Fruit fly (Drosophila melanogaster): ENCODE data around the gene RhoGEF64C.

DNA sequence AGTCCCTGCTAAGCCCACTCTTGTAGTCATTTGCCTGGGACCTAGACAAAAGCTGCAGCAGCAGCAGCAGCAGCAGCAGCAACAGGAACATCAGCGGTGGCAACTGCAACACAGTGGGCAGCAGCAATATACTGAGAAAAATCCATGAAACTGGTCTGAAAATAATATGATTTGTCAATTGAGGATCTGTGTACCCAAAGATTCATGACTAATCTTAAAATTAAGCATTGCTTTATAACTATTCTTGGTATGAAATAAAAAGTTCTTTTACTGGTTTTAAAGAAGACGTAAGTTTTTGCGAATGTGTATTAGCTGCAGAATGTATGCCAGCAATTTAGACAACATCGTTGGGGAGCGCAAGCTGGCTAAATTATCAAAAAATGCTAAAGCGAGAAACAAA lies 39.1 kb downstream of the RhoGEF64C start:
- TF ChIP-seq aop (GFP tag; IDR thresholded peaks at IDR 0.05) (no peak), disco-r (GFP tag; optimal IDR thresholded peaks at IDR 0.05) (no peak), Asciz (GFP tag; optimal IDR thresholded peaks at IDR 0.05) (no peak), Dek (tag; optimal IDR thresholded peaks at IDR 0.05) (no peak)
